Worm (Caenorhabditis elegans) whole organism, L3 larva: ENCODE data around the gene F13D11.3.

Experiments
- ZK546.5 ChIP-seq: sonication (generic microtip); optimal IDR thresholded peaks from 2 replicates; lab custom pipeline; 2017; ENCODE audit warnings: missing biosample characterization, missing genetic modification characterization
- ceh-28 ChIP-seq: fragments of 150-350 bp; optimal IDR thresholded peaks from 2 replicates; lab custom pipeline; 2014; ENCODE audit warnings: missing biosample characterization, missing genetic modification reagents, missing genetic modification characterization
- ceh-82 ChIP-seq: fragments of 150-350 bp; optimal IDR thresholded peaks from 2 replicates; lab custom pipeline; 2014; ENCODE audit warnings: missing biosample characterization, missing genetic modification characterization
- nhr-237 ChIP-seq: fragments of 150-350 bp; optimal IDR thresholded peaks from 2 replicates; lab custom pipeline; 2014; ENCODE audit warnings: missing biosample characterization, missing genetic modification characterization
- ztf-11 ChIP-seq: fragments of 150-350 bp; optimal IDR thresholded peaks from 2 replicates; lab custom pipeline; 2014; ENCODE audit warnings: missing biosample characterization, missing genetic modification characterization
- ztf-4 ChIP-seq: fragments of 150-350 bp; optimal IDR thresholded peaks from 2 replicates; lab custom pipeline; 2014; ENCODE audit warnings: missing biosample characterization, missing genetic modification characterization

- no peak for TF ChIP-seq ztf-11 (tag; lab: Kevin White, UChicago)
- no peak for TF ChIP-seq nhr-237
- no peak for TF ChIP-seq ztf-4 (tag; lab: Kevin White, UChicago)
- no peak for TF ChIP-seq ZK546.5
- TF ChIP-seq ceh-28 (tag; lab: Kevin White, UChicago), result no peak
- TF ChIP-seq ceh-82 (tag; lab: Kevin White, UChicago), result no peak
These were observed 14.8 kb downstream of the F13D11.3 start, which contains the start of gene twnk-1 for ce11 chrX:5790915-5791314.
